Worm (Caenorhabditis elegans) whole organism, L4 larva: Measurements from ENCODE around the gene D1005.10.

Source experiments
- attf-4 ChIP-seq: sonication (generic microtip); optimal IDR thresholded peaks from 3 replicates; lab custom pipeline; 2017; ENCODE audit warnings: missing biosample characterization, missing genetic modification characterization
- dpl-1 ChIP-seq: fragments of 150-350 bp; optimal IDR thresholded peaks from 2 replicates; lab custom pipeline; 2014; ENCODE audit warnings: missing biosample characterization, missing genetic modification reagents, missing genetic modification characterization
- fkh-10 ChIP-seq: fragments of 150-350 bp; optimal IDR thresholded peaks from 2 replicates; lab custom pipeline; 2014; ENCODE audit warnings: missing biosample characterization, missing genetic modification reagents, missing genetic modification characterization
- jun-1 ChIP-seq: fragments of 150-350 bp; optimal IDR thresholded peaks from 2 replicates; lab custom pipeline; 2014; ENCODE audit warnings: missing biosample characterization, missing genetic modification reagents, missing genetic modification characterization
- lin-13 ChIP-seq: fragments of 150-350 bp; optimal IDR thresholded peaks from 2 replicates; lab custom pipeline; 2014; ENCODE audit warnings: missing biosample characterization, missing genetic modification reagents, missing genetic modification characterization
- lin-29 ChIP-seq: fragments of 200-800 bp; sonication (Bioruptor generic); IDR thresholded peaks from 2 replicates; pipeline ENCODE4 v1.3.6; 2022; ENCODE audit warnings: missing genetic modification reagents, missing genetic modification characterization, missing compliant biosample characterization
- lir-3 ChIP-seq: sonication (generic microtip); optimal IDR thresholded peaks from 2 replicates; lab custom pipeline; 2016; ENCODE audit warnings: mild to moderate bottlenecking, missing genetic modification characterization, missing compliant biosample characterization
- nhr-76 ChIP-seq: fragments of 150-350 bp; optimal IDR thresholded peaks from 2 replicates; lab custom pipeline; 2014; ENCODE audit warnings: missing biosample characterization, missing genetic modification characterization
- saeg-2 ChIP-seq: fragments of 200-800 bp; sonication (Bioruptor generic); IDR thresholded peaks from 2 replicates; pipeline ENCODE4 v1.3.6; 2022; ENCODE audit warnings: missing genetic modification reagents, missing genetic modification characterization, missing compliant biosample characterization
- spr-1 ChIP-seq: sonication (generic microtip); optimal IDR thresholded peaks from 2 replicates; lab custom pipeline; 2016; ENCODE audit warnings: mild to moderate bottlenecking, missing genetic modification characterization, missing compliant biosample characterization
- unc-62 ChIP-seq, 3 experiments: fragments of 150-350 bp in 1 of 3; sonication (generic microtip); optimal IDR thresholded peaks in 2 of 3; peaks in 1 of 3; 1 replicate in 1 of 3; 2 replicates in 2 of 3; lab custom pipeline; 2014 to 2017; ENCODE audit warnings: missing biosample characterization in 3 of 3, missing genetic modification characterization in 3 of 3, missing genetic modification reagents in 3 of 3, missing genotype in 1 of 3
- ztf-11 ChIP-seq: fragments of 150-350 bp; optimal IDR thresholded peaks from 2 replicates; lab custom pipeline; 2014; ENCODE audit warnings: missing biosample characterization, missing genetic modification characterization

- TF ChIP-seq fkh-10 (GFP tag; lab: Kevin White, UChicago), result no peak
- no peak for TF ChIP-seq unc-62 (GFP tag; optimal IDR thresholded peaks at IDR 0.05 in 1 of 2; lab: Kevin White, UChicago)
- no peak for TF ChIP-seq unc-62 (tag; optimal IDR thresholded peaks at IDR 0.05; lab: Kevin White, UChicago)
- TF ChIP-seq attf-4 (tag; lab: Kevin White, UChicago), result no peak
- TF ChIP-seq jun-1 (tag; lab: Kevin White, UChicago), result no peak
- no peak for TF ChIP-seq nhr-76
- TF ChIP-seq saeg-2 (GFP tag; lab: Robert Waterston, UW), result no peak
- no peak for TF ChIP-seq dpl-1 (GFP tag; lab: Kevin White, UChicago)
- TF ChIP-seq lin-29, result no peak
- TF ChIP-seq lin-13 (GFP tag; lab: Kevin White, UChicago), result no peak
- no peak for TF ChIP-seq ztf-11 (tag; lab: Kevin White, UChicago)
- no peak for TF ChIP-seq lir-3 (tag; lab: Kevin White, UChicago)
- TF ChIP-seq spr-1 (tag; lab: Kevin White, UChicago), result no peak
Observed at ce11 chrX:1476005-1476404, 10.0 kb downstream of the D1005.10 start.
